Worm (Caenorhabditis elegans): Measurements from ENCODE around the gene F08H9.4.

Gene F08H9.4

DNA sequence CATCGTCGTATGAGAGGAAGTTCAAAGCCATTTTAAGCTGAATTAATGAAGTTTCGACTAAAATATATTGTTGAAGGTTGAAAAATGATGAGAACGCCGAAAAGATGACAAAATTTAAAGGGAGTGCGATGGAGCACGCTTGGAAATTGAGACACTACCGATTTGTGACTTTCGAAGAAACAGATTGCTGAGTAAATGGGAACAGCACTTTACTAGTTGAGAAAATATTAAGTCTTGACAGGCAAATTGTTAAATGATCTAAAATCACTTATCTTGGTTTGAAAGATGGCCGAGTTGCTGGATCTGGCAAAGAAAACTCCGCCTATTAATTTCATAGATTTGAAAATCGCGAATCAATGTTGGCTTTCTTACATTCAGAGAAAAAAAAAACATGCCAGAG lies 41.0 kb downstream of the F08H9.4 start, which contains the start of gene rpoa-12:
Gene rpoa-12 (minus strand): TSS at position 37 of the 400 bp plus-strand sequence.
- TF ChIP-seq ceh-31 (tag; optimal IDR thresholded peaks at IDR 0.05), result peak; percentile 86
- peak; percentile 69 for TF ChIP-seq tbx-7 (tag; optimal IDR thresholded peaks at IDR 0.05)
- no peak for TF ChIP-seq fkh-10 (GFP tag; optimal IDR thresholded peaks at IDR 0.05)
- no peak for TF ChIP-seq pax-1 (tag; optimal IDR thresholded peaks at IDR 0.05)
- no peak for TF ChIP-seq ceh-6 (GFP tag; optimal IDR thresholded peaks at IDR 0.05)
- peak; percentile 19 for TF ChIP-seq rnt-1 (tag; optimal IDR thresholded peaks at IDR 0.05)
- peak; percentile 56 for TF ChIP-seq elt-2 (tag; optimal IDR thresholded peaks at IDR 0.05)
- no peak for TF ChIP-seq nfya-1 (tag; optimal IDR thresholded peaks at IDR 0.05)
- peak; percentile 66 for TF ChIP-seq C08G9.2 (tag; optimal IDR thresholded peaks at IDR 0.05)
- no peak for TF ChIP-seq lin-11 (tag; optimal IDR thresholded peaks at IDR 0.05)
- TF ChIP-seq gmeb-2 (tag; optimal IDR thresholded peaks at IDR 0.05), result no peak
- TF ChIP-seq ceh-24 (tag; optimal IDR thresholded peaks at IDR 0.05), result no peak
- TF ChIP-seq ceh-30 (tag; optimal IDR thresholded peaks at IDR 0.05), result no peak
- TF ChIP-seq syd-9 (tag; optimal IDR thresholded peaks at IDR 0.05), result no peak
- no peak for TF ChIP-seq K02D7.2 (tag; optimal IDR thresholded peaks at IDR 0.05)
- no peak for TF ChIP-seq lim-6 (tag; optimal IDR thresholded peaks at IDR 0.05)
- TF ChIP-seq hlh-30 (tag; optimal IDR thresholded peaks at IDR 0.05; ENCODE audit: insufficient read depth), result no peak
- TF ChIP-seq hlh-6 (tag; optimal IDR thresholded peaks at IDR 0.05), result no peak
- TF ChIP-seq unc-42 (tag; optimal IDR thresholded peaks at IDR 0.05), result peak; percentile 49
- peak; percentile 50 for TF ChIP-seq ref-2 (tag; optimal IDR thresholded peaks at IDR 0.05)
- peak; percentile 21 for TF ChIP-seq pqm-1 (tag; optimal IDR thresholded peaks at IDR 0.05)
- no peak for TF ChIP-seq ceh-48 (tag; optimal IDR thresholded peaks at IDR 0.05)
- peak; percentile 18 for TF ChIP-seq hlh-8 (tag; optimal IDR thresholded peaks at IDR 0.05)
- no peak for TF ChIP-seq che-1 (tag; optimal IDR thresholded peaks at IDR 0.05)
- no peak for TF ChIP-seq npax-4 (tag; optimal IDR thresholded peaks at IDR 0.05)
- peak; percentile 54 for TF ChIP-seq zip-5 (tag; optimal IDR thresholded peaks at IDR 0.05)
- TF ChIP-seq pros-1 (tag; optimal IDR thresholded peaks at IDR 0.05), result no peak
- no peak for TF ChIP-seq ceh-45 (GFP tag; IDR thresholded peaks at IDR 0.05)
- peak; percentile 5 for TF ChIP-seq dmd-4 (tag; optimal IDR thresholded peaks at IDR 0.05; ENCODE audit: borderline replicate concordance)
- no peak for TF ChIP-seq unc-3 (GFP tag; conservative IDR thresholded peaks at IDR 0.05)
- no peak for TF ChIP-seq unc-3 (tag; optimal IDR thresholded peaks at IDR 0.05)
- no peak for TF ChIP-seq ceh-9 (tag; optimal IDR thresholded peaks at IDR 0.05)
- TF ChIP-seq pha-2 (tag; optimal IDR thresholded peaks at IDR 0.05), result no peak
- TF ChIP-seq ceh-18 (tag; optimal IDR thresholded peaks at IDR 0.05), result peak; percentile 16
- no peak for TF ChIP-seq madf-2 (tag; optimal IDR thresholded peaks at IDR 0.05)
- peak; percentile 76 for TF ChIP-seq tbx-2 (tag; optimal IDR thresholded peaks at IDR 0.05)
- peak; percentile 62 for TF ChIP-seq ceh-2 (tag; optimal IDR thresholded peaks at IDR 0.05)
- TF ChIP-seq ceh-14 (tag; optimal IDR thresholded peaks at IDR 0.05), result peak; percentile 22
- no peak for TF ChIP-seq ceh-22 (tag; optimal IDR thresholded peaks at IDR 0.05)
- no peak for TF ChIP-seq T23F11.4 (GFP tag; optimal IDR thresholded peaks at IDR 0.05)
- peak; percentile 24 for TF ChIP-seq ets-4 (tag; optimal IDR thresholded peaks at IDR 0.05)
- TF ChIP-seq ceh-34 (tag; optimal IDR thresholded peaks at IDR 0.05), result peak; percentile 49
- TF ChIP-seq fax-1 (tag; optimal IDR thresholded peaks at IDR 0.05), result peak; percentile 15
- no peak for TF ChIP-seq pat-9 (tag; optimal IDR thresholded peaks at IDR 0.05)

DNA sequence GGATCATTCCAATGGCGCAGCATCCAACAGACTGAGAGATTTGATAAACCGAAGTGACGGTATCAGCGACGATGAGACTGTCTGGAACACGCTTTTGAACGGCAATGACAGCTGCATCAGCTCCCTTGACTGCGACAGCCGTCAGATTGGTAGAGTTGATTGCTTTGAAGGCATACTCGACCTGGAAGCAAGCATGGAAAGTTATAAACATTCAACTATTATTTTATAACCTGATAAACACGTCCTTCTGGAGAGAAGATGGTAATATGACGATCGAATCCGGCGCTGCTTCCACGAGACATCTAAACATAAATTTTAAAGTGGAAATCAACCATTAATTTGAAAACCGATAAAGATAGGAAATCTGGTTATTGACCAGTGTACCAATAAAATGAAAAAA lies 41.9 kb downstream of the F08H9.4 start, which contains the start of gene pas-1:
Gene pas-1 (minus strand): TSS at position 302 of the 400 bp plus-strand sequence.
- no peak for TF ChIP-seq ceh-14 (tag; optimal IDR thresholded peaks at IDR 0.05)

Measured in whole organism, late embryonic.